Worm (Caenorhabditis elegans) whole organism, L4/young adult: ENCODE measurements around the gene pgl-2.

Experiments
- W03F9.2 ChIP-seq: fragments of 150-350 bp; optimal IDR thresholded peaks from 2 replicates; lab custom pipeline; 2014; ENCODE audit warnings: missing biosample characterization, missing genetic modification characterization
- him-1 ChIP-seq: sonication (generic microtip); optimal IDR thresholded peaks from 2 replicates; lab custom pipeline; 2016; ENCODE audit warnings: missing genotype, missing genetic modification reagents, missing genetic modification characterization, missing compliant biosample characterization

DNA sequence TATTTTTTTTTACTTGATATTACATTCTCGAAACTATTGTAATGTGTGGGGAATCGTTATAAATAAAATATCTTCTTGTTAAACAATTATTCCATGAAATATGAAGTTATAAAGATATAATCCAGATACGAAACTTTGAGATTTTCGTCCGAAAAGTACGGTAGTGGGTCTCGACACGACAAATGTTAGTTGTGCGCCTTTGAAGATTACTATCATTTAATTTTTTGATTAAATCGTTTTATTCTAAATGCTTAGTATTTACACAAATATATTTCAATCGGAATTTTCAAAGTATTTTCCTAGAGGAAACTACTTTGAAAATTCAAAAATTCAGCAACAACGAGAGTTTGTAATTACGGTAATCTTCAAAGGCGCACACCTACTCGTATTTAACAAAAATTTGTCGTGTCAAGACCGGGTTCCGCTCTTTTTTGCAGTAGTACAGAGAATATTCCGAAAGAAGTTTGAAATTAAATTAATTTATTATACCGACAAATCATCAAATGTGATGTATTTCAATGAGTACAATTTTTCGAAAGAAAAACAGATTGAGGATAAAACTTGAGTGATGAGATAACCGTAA, 23.0 kb downstream of the pgl-2 start:
- no peak for TF ChIP-seq him-1
- no peak for TF ChIP-seq W03F9.2 (tag; lab: Kevin White, UChicago)
